Worm (Caenorhabditis elegans) whole organism, L1 larva: ENCODE measurements around the gene F22F4.4.

Source experiments
- ceh-90 ChIP-seq: sonication (generic microtip); optimal IDR thresholded peaks from 2 replicates; lab custom pipeline; 2016; ENCODE audit warnings: missing genetic modification characterization, missing compliant biosample characterization
- dsc-1 ChIP-seq: sonication (generic microtip); optimal IDR thresholded peaks from 2 replicates; lab custom pipeline; 2016; ENCODE audit warnings: mild to moderate bottlenecking, missing genetic modification characterization, missing compliant biosample characterization
- fkh-10 ChIP-seq: sonication (generic microtip); optimal IDR thresholded peaks from 2 replicates; lab custom pipeline; 2017; ENCODE audit warnings: missing biosample characterization, missing genetic modification reagents, missing genetic modification characterization
- pag-3 ChIP-seq: sonication (generic microtip); optimal IDR thresholded peaks from 2 replicates; lab custom pipeline; 2017; ENCODE audit warnings: missing genetic modification characterization, mild to moderate bottlenecking, missing compliant biosample characterization, antibody characterized with exemption, borderline replicate concordance; ENCODE audit not compliant: insufficient read depth
- skn-1 ChIP-seq: fragments of 150-350 bp; optimal IDR thresholded peaks from 2 replicates; lab custom pipeline; 2014; ENCODE audit warnings: missing biosample characterization, missing genetic modification characterization
- unc-62 ChIP-seq: fragments of 150-350 bp; optimal IDR thresholded peaks from 2 replicates; lab custom pipeline; 2014; ENCODE audit warnings: missing biosample characterization, missing genetic modification reagents, missing genetic modification characterization

- TF ChIP-seq unc-62 (GFP tag; lab: Kevin White, UChicago) (no peak), dsc-1 (tag; lab: Kevin White, UChicago) (no peak), skn-1 (tag; lab: Kevin White, UChicago) (no peak), fkh-10 (GFP tag; lab: Kevin White, UChicago) (no peak), pag-3 (tag; lab: Kevin White, UChicago) (no peak), ceh-90 (no peak)
These were observed 42.5 kb downstream of the F22F4.4 start, which contains the start of gene R07E4.1 for ce11 chrX:5958815-5959214.
